Worm (Caenorhabditis elegans): ENCODE data around the gene C53A5.2.

- TF ChIP-seq unc-62 (GFP tag; optimal IDR thresholded peaks at IDR 0.05 in 1 of 2) (peak in 1 of 2 experiments; percentile 11), unc-62 (tag; optimal IDR thresholded peaks at IDR 0.05) (no peak), fos-1 (tag; optimal IDR thresholded peaks at IDR 0.05) (no peak), nhr-25 (tag; optimal IDR thresholded peaks at IDR 0.05; ENCODE audit: borderline replicate concordance, insufficient read depth) (no peak), nhr-10 (tag; optimal IDR thresholded peaks at IDR 0.05) (no peak), tag-97 (GFP tag; IDR thresholded peaks at IDR 0.05) (no peak), hlh-11 (tag; optimal IDR thresholded peaks at IDR 0.05) (no peak), mxl-3 (GFP tag; optimal IDR thresholded peaks at IDR 0.05) (no peak), unc-39 (tag; optimal IDR thresholded peaks at IDR 0.05) (no peak), saeg-2 (GFP tag; IDR thresholded peaks at IDR 0.05) (no peak)
These were observed 13.3 kb upstream of the C53A5.2 start, which contains the start of gene tag-191 for ce11 chrV:14536274-14536673.

Measured in whole organism, L4 larva.